Worm (Caenorhabditis elegans) whole organism, L3 larva: ENCODE data around the gene icd-1.

Experiments used
- aly-2 ChIP-seq: fragments of 150-350 bp; optimal IDR thresholded peaks from 2 replicates; lab custom pipeline; 2014; ENCODE audit warnings: missing biosample characterization, missing genetic modification characterization
- ama-1 ChIP-seq: fragments of 150-350 bp; optimal IDR thresholded peaks from 2 replicates; lab custom pipeline; 2018
- ceh-16 ChIP-seq: sonication (generic microtip); optimal IDR thresholded peaks from 2 replicates; lab custom pipeline; 2017; ENCODE audit warnings: missing biosample characterization, missing genetic modification characterization
- ceh-82 ChIP-seq: fragments of 150-350 bp; optimal IDR thresholded peaks from 2 replicates; lab custom pipeline; 2014; ENCODE audit warnings: missing biosample characterization, missing genetic modification characterization
- ceh-9 ChIP-seq: sonication (generic microtip); optimal IDR thresholded peaks from 2 replicates; lab custom pipeline; 2018; ENCODE audit warnings: missing biosample characterization, missing genetic modification characterization
- daf-12 ChIP-seq: fragments of 150-350 bp; optimal IDR thresholded peaks from 2 replicates; lab custom pipeline; 2014; ENCODE audit warnings: missing biosample characterization, missing genetic modification reagents, missing genetic modification characterization
- egl-27 ChIP-seq: sonication (generic microtip); optimal IDR thresholded peaks from 4 replicates; lab custom pipeline; 2017; ENCODE audit warnings: missing biosample characterization, missing genetic modification reagents, missing genetic modification characterization
- elt-1 ChIP-seq: fragments of 150-350 bp; optimal IDR thresholded peaks from 2 replicates; lab custom pipeline; 2014; ENCODE audit warnings: missing biosample characterization, missing genetic modification characterization
- elt-3 ChIP-seq, 3 experiments: fragments of 150-350 bp in 1 of 3; sonication (generic microtip) in 2 of 3; optimal IDR thresholded peaks; 2 replicates in 2 of 3; 4 replicates in 1 of 3; lab custom pipeline; 2014 to 2017; ENCODE audit warnings: missing biosample characterization in 3 of 3, missing genetic modification characterization in 3 of 3
- fkh-10 ChIP-seq: sonication (generic microtip); optimal IDR thresholded peaks from 2 replicates; lab custom pipeline; 2017; ENCODE audit warnings: missing biosample characterization, missing genetic modification reagents, missing genetic modification characterization
- fkh-2 ChIP-seq: fragments of 150-350 bp; optimal IDR thresholded peaks from 2 replicates; lab custom pipeline; 2014; ENCODE audit warnings: missing biosample characterization, missing genetic modification reagents, missing genetic modification characterization
- fos-1 ChIP-seq: fragments of 150-350 bp; optimal IDR thresholded peaks from 2 replicates; lab custom pipeline; 2014; ENCODE audit warnings: missing biosample characterization, missing genetic modification characterization
- hmg-11 ChIP-seq: sonication (generic microtip); optimal IDR thresholded peaks from 2 replicates; lab custom pipeline; 2016; ENCODE audit warnings: missing genetic modification characterization, missing compliant biosample characterization
- jun-1 ChIP-seq: fragments of 150-350 bp; optimal IDR thresholded peaks from 2 replicates; lab custom pipeline; 2014; ENCODE audit warnings: missing biosample characterization, missing genetic modification reagents, missing genetic modification characterization
- lin-15B ChIP-seq: fragments of 150-350 bp; optimal IDR thresholded peaks from 2 replicates; lab custom pipeline; 2014; ENCODE audit warnings: missing biosample characterization, missing genetic modification characterization
- lin-39 ChIP-seq: fragments of 150-350 bp; optimal IDR thresholded peaks from 2 replicates; lab custom pipeline; 2018; ENCODE audit warnings: missing biosample characterization, missing genetic modification reagents, missing genetic modification characterization
- nhr-11 ChIP-seq: fragments of 150-350 bp; optimal IDR thresholded peaks from 2 replicates; lab custom pipeline; 2014; ENCODE audit warnings: missing biosample characterization, missing genetic modification characterization
- nhr-12 ChIP-seq: fragments of 150-350 bp; optimal IDR thresholded peaks from 2 replicates; lab custom pipeline; 2014; ENCODE audit warnings: missing biosample characterization, missing genetic modification characterization
- nhr-23 ChIP-seq: fragments of 150-350 bp; optimal IDR thresholded peaks from 2 replicates; lab custom pipeline; 2014; ENCODE audit warnings: missing biosample characterization, missing genetic modification reagents, missing genetic modification characterization
- nhr-237 ChIP-seq: fragments of 150-350 bp; optimal IDR thresholded peaks from 2 replicates; lab custom pipeline; 2014; ENCODE audit warnings: missing biosample characterization, missing genetic modification characterization
- nhr-25 ChIP-seq: sonication (generic microtip); optimal IDR thresholded peaks from 2 replicates; lab custom pipeline; 2017; ENCODE audit warnings: missing biosample characterization, missing genetic modification characterization
- nhr-28 ChIP-seq: fragments of 150-350 bp; optimal IDR thresholded peaks from 2 replicates; lab custom pipeline; 2014; ENCODE audit warnings: missing biosample characterization, missing genetic modification characterization
- nhr-67 ChIP-seq: fragments of 150-350 bp; optimal IDR thresholded peaks from 2 replicates; lab custom pipeline; 2014; ENCODE audit warnings: missing biosample characterization, missing genetic modification characterization
- nhr-76 ChIP-seq: fragments of 150-350 bp; sonication (generic microtip); optimal IDR thresholded peaks from 5 replicates; lab custom pipeline; 2014; ENCODE audit warnings: missing biosample characterization, missing genetic modification characterization
- nhr-77 ChIP-seq: fragments of 150-350 bp; optimal IDR thresholded peaks from 2 replicates; lab custom pipeline; 2014; ENCODE audit warnings: missing biosample characterization, missing genetic modification characterization
- pha-4 ChIP-seq: fragments of 150-350 bp; optimal IDR thresholded peaks from 2 replicates; lab custom pipeline; 2014; ENCODE audit warnings: missing biosample characterization, missing genetic modification reagents, missing genetic modification characterization
- pqm-1 ChIP-seq: fragments of 150-350 bp; optimal IDR thresholded peaks from 2 replicates; lab custom pipeline; 2017; ENCODE audit warnings: missing biosample characterization, missing genetic modification characterization, inconsistent platforms
- skn-1 ChIP-seq: fragments of 150-350 bp; optimal IDR thresholded peaks from 2 replicates; lab custom pipeline; 2014; ENCODE audit warnings: missing biosample characterization, missing genetic modification characterization
- snpc-4 ChIP-seq: fragments of 150-350 bp; optimal IDR thresholded peaks from 2 replicates; lab custom pipeline; 2014; ENCODE audit warnings: missing biosample characterization, missing genetic modification characterization
- unc-62 ChIP-seq: fragments of 150-350 bp; sonication (generic microtip); optimal IDR thresholded peaks from 4 replicates; lab custom pipeline; 2014; ENCODE audit warnings: missing biosample characterization, missing genetic modification reagents, missing genetic modification characterization
- zag-1 ChIP-seq: fragments of 150-350 bp; optimal IDR thresholded peaks from 2 replicates; lab custom pipeline; 2014; ENCODE audit warnings: missing biosample characterization, missing genetic modification characterization
- ztf-11 ChIP-seq: fragments of 150-350 bp; optimal IDR thresholded peaks from 2 replicates; lab custom pipeline; 2014; ENCODE audit warnings: missing biosample characterization, missing genetic modification characterization

Gene icd-1

DNA sequence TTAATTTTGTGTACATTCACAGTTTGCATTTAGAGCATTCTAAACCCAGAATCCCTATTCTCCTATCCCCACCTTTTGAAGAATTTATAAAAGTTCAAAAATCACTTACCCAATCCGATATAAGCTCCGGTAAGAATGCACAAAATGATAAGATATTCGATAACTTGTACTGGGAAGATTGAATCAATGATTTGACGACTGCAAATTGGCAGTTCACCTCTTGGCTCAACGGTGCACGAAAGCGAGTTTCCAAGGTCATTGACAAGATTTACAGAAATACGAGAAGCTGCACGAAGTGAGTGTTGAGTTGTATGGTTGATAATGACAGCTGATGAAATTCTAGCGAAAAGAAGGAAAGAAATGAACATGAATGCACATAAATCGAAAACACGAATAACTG, 28.2 kb downstream of the icd-1 start:
- TF ChIP-seq nhr-76 (tag; lab: Kevin White, UChicago), result no peak

DNA sequence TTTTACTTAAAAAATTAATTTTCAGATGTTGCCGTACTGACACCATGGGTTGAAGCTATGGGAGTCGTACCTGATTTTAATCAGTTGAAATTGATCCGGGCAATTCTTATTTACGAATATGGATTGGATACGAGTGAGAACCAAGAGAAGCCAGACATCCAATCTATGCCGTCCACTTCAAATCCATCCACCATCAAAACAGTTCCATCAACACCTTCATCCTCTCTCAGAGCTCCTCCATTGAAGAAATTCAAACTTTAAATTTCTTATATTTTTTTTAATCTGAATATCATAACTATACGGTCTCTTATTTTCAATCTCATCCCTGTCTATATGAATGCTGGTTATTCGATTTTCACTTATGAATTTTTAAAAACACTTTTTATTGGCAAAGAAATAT, 29.6 kb downstream of the icd-1 start:
- TF ChIP-seq ceh-82 (tag; lab: Kevin White, UChicago) (no peak), elt-3 (tag; optimal IDR thresholded peaks at IDR 0.05; lab: Kevin White, UChicago) (no peak), skn-1 (tag; lab: Kevin White, UChicago) (no peak), ama-1 (peak; percentile 43), nhr-12 (tag; lab: Kevin White, UChicago) (no peak), pha-4 (peak; percentile 43), pqm-1 (tag; lab: Kevin White, UChicago) (no peak), lin-39 (tag; lab: Kevin White, UChicago) (no peak), nhr-76 (tag; lab: Kevin White, UChicago) (no peak), nhr-11 (no peak), fkh-10 (GFP tag; lab: Kevin White, UChicago) (no peak), fos-1 (tag; lab: Kevin White, UChicago) (no peak)

DNA sequence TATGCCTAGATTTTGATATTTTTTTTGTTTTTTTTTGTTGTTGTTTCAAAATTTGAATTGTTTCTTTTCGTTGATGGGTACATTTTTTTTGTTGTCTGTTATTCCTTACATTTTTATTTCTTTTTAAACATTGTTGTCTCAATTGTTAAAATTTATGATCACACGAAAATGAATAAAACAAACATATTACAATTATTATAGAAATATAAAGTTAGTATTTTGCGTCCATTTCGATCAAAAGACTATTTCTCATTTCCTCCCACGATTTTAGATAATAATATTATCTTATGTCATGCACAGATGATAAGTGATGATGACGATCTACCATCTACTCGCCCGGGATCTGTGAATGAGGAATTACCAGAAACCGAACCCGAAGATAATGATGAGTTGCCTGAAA, 33.8 kb downstream of the icd-1 start, which contains the start of gene wrn-1:
Gene wrn-1 (plus strand): TSS at position 301 of the 400 bp plus-strand sequence.
- TF ChIP-seq zag-1 (tag; lab: Kevin White, UChicago) (no peak), nhr-237 (tag; lab: Kevin White, UChicago) (no peak), nhr-76 (tag; lab: Kevin White, UChicago) (no peak), egl-27 (no peak), nhr-67 (tag; lab: Kevin White, UChicago) (no peak), aly-2 (tag; lab: Kevin White, UChicago) (no peak), hmg-11 (tag; lab: Kevin White, UChicago) (no peak), lin-15B (tag; lab: Kevin White, UChicago) (no peak), jun-1 (no peak), ceh-9 (tag; lab: Kevin White, UChicago) (no peak), pha-4 (no peak), nhr-28 (no peak), fkh-10 (GFP tag; lab: Kevin White, UChicago) (no peak), nhr-25 (tag; lab: Kevin White, UChicago) (no peak), ztf-11 (tag; lab: Kevin White, UChicago) (no peak), fkh-2 (tag; lab: Kevin White, UChicago) (no peak)

DNA sequence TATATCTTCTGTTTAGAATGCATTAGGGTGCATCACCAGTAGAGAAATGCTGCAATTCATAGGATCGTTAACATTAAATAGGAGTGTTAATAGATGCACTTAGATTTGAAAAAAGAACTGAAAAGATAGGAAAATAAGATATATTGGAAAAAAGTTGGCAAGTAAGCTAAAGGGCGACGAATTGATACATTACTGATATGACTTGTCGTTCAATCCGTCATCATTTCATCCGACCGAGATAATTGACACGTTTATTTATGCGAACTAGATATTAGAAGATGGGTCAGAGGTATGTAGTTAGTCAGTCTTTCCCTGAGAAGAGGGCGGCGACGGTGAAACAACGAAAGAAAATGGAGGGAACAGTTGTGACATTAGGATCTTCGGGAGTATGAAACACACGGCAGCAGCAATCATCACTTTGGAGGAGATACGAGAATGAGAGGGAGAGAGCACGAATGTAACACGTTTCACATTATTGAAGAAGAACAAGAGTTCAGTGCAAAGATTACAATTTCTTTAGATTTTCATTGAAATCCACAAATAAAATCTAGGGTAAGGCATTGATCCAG, 43.5 kb downstream of the icd-1 start, which contains the start of gene lron-15:
Gene lron-15 (minus strand): TSS at position 51 of the 569 bp plus-strand sequence.
- TF ChIP-seq nhr-77 (tag; lab: Kevin White, UChicago) (no peak), zag-1 (tag; lab: Kevin White, UChicago) (no peak), snpc-4 (tag; lab: Kevin White, UChicago) (no peak), lin-15B (tag; lab: Kevin White, UChicago) (no peak), fkh-2 (tag; lab: Kevin White, UChicago) (no peak), skn-1 (tag; lab: Kevin White, UChicago) (no peak), ceh-16 (tag; lab: Kevin White, UChicago) (no peak), elt-1 (tag; lab: Kevin White, UChicago) (no peak), ceh-82 (tag; lab: Kevin White, UChicago) (no peak), nhr-23 (tag; lab: Kevin White, UChicago) (no peak), jun-1 (no peak), unc-62 (no peak), nhr-11 (no peak), daf-12 (tag; lab: Kevin White, UChicago) (no peak), pqm-1 (tag; lab: Kevin White, UChicago) (no peak), nhr-12 (tag; lab: Kevin White, UChicago) (no peak)
